Fruit fly (Drosophila melanogaster) whole organism, embryonic: ENCODE results near the gene RanGAP.

Source experiments
- Adf1 ChIP-seq: fragments of 200-800 bp; sonication (Bioruptor generic); IDR thresholded peaks from 2 replicates; pipeline ENCODE4 v1.3.6; 2022; ENCODE audit warnings: missing biosample characterization, missing genetic modification characterization
- Atf6 ChIP-seq: fragments of 200-800 bp; sonication (Bioruptor generic); IDR thresholded peaks from 2 replicates; pipeline ENCODE4 v1.3.6; 2022; ENCODE audit warnings: missing biosample characterization, missing genetic modification characterization
- CG11504 ChIP-seq: fragments of 200-800 bp; sonication (Bioruptor generic); optimal IDR thresholded peaks from 3 replicates; lab custom pipeline; 2019; ENCODE audit warnings: missing biosample characterization, mild to moderate bottlenecking, missing genetic modification characterization, moderate library complexity
- CG1233 ChIP-seq: fragments of 200-800 bp; sonication (Bioruptor generic); optimal IDR thresholded peaks from 4 replicates; lab custom pipeline; 2018; ENCODE audit warnings: missing biosample characterization, mild to moderate bottlenecking, missing genetic modification characterization
- CG12769 ChIP-seq: fragments of 200-800 bp; sonication (Bioruptor generic); optimal IDR thresholded peaks from 2 replicates; lab custom pipeline; 2019; ENCODE audit warnings: missing biosample characterization, mild to moderate bottlenecking, missing genetic modification characterization, moderate library complexity
- CG14014 ChIP-seq: fragments of 200-800 bp; sonication (Bioruptor generic); IDR thresholded peaks from 2 replicates; pipeline ENCODE4 v1.3.6; 2022; ENCODE audit warnings: missing biosample characterization, missing genetic modification characterization
- CG17612 ChIP-seq: fragments of 200-800 bp; sonication (Bioruptor generic); IDR thresholded peaks from 2 replicates; pipeline ENCODE4 v1.3.6; 2022; ENCODE audit warnings: missing biosample characterization, missing genetic modification characterization
- CG17802 ChIP-seq: fragments of 200-800 bp; sonication (Bioruptor generic); optimal IDR thresholded peaks from 2 replicates; lab custom pipeline; 2018; ENCODE audit warnings: missing biosample characterization, mild to moderate bottlenecking, missing genetic modification characterization, moderate library complexity
- CG2120 ChIP-seq: fragments of 200-800 bp; sonication (Bioruptor generic); optimal IDR thresholded peaks from 3 replicates; lab custom pipeline; 2016; ENCODE audit warnings: missing biosample characterization, missing genetic modification characterization
- CG32532 ChIP-seq: fragments of 200-800 bp; sonication (Bioruptor generic); IDR thresholded peaks from 2 replicates; pipeline ENCODE4 v1.3.6; 2022; ENCODE audit warnings: missing biosample characterization, missing genetic modification characterization
- CG3281 ChIP-seq: fragments of 200-800 bp; sonication (Bioruptor generic); optimal IDR thresholded peaks from 3 replicates; lab custom pipeline; 2017; ENCODE audit warnings: missing biosample characterization, mild to moderate bottlenecking, missing genetic modification characterization
- CG3847 ChIP-seq: fragments of 200-800 bp; sonication (Bioruptor generic); IDR thresholded peaks from 2 replicates; pipeline ENCODE4 v1.3.6; 2022; ENCODE audit warnings: missing biosample characterization, missing genetic modification characterization
- CG7839 ChIP-seq: fragments of 200-800 bp; sonication (Bioruptor generic); optimal IDR thresholded peaks from 3 replicates; lab custom pipeline; 2018; ENCODE audit warnings: missing biosample characterization, mild to moderate bottlenecking, missing genetic modification characterization, moderate library complexity
- CG9932 ChIP-seq: fragments of 200-800 bp; sonication (Bioruptor generic); IDR thresholded peaks from 2 replicates; pipeline ENCODE4 v1.3.6; 2022; ENCODE audit warnings: missing biosample characterization, missing genetic modification characterization
- CoRest ChIP-seq: fragments of 200-800 bp; sonication (Bioruptor generic); optimal IDR thresholded peaks from 3 replicates; lab custom pipeline; 2018; ENCODE audit warnings: missing biosample characterization, mild to moderate bottlenecking, missing genetic modification characterization, moderate library complexity
- Deaf1 ChIP-seq: fragments of 200-800 bp; optimal IDR thresholded peaks from 3 replicates; lab custom pipeline; 2019; ENCODE audit warnings: missing biosample characterization, mild to moderate bottlenecking, missing genetic modification characterization, moderate library complexity
- Eip74EF ChIP-seq, 2 experiments: fragments of 200-800 bp in 1 of 2; fragments of >200 bp in 1 of 2; sonication (Bioruptor generic) in 1 of 2; optimal IDR thresholded peaks; 2 replicates each; lab custom pipeline; 2017 to 2019; ENCODE audit warnings: missing biosample characterization in 2 of 2, missing genetic modification characterization in 2 of 2, mild to moderate bottlenecking in 1 of 2, moderate library complexity in 1 of 2
- Fer3 ChIP-seq: fragments of 200-800 bp; sonication (Bioruptor generic); optimal IDR thresholded peaks from 2 replicates; lab custom pipeline; 2018; ENCODE audit warnings: missing biosample characterization, mild to moderate bottlenecking, missing genetic modification characterization, moderate library complexity
- H2.0 ChIP-seq: fragments of 200-800 bp; sonication (Bioruptor generic); IDR thresholded peaks from 2 replicates; pipeline ENCODE4 v1.3.6; 2022; ENCODE audit warnings: missing biosample characterization, missing genetic modification characterization
- HmgZ ChIP-seq: fragments of 200-800 bp; sonication (Bioruptor generic); optimal IDR thresholded peaks from 2 replicates; lab custom pipeline; 2018; ENCODE audit warnings: missing biosample characterization, mild to moderate bottlenecking, missing genetic modification characterization
- Hr39 ChIP-seq: fragments of >200 bp; optimal IDR thresholded peaks from 2 replicates; lab custom pipeline; 2017
- Meics ChIP-seq: fragments of 200-800 bp; sonication (Bioruptor generic); optimal IDR thresholded peaks from 2 replicates; lab custom pipeline; 2017; ENCODE audit warnings: missing biosample characterization, mild to moderate bottlenecking, missing genetic modification characterization
- Mrtf ChIP-seq: fragments of 200-800 bp; sonication (Bioruptor generic); IDR thresholded peaks from 3 replicates; pipeline ENCODE4 v1.3.6; 2022; ENCODE audit warnings: missing biosample characterization, missing genetic modification characterization
- Myb ChIP-seq: fragments of 200-800 bp; sonication (Bioruptor generic); optimal IDR thresholded peaks from 2 replicates; lab custom pipeline; 2016; ENCODE audit warnings: missing biosample characterization, missing genetic modification characterization
- Nf-YC ChIP-seq: fragments of 200-800 bp; optimal IDR thresholded peaks from 3 replicates; lab custom pipeline; 2019; ENCODE audit warnings: missing biosample characterization, mild to moderate bottlenecking, missing genetic modification characterization, moderate library complexity
- Pdp1 ChIP-seq, 2 experiments: fragments of 200-800 bp; sonication (Bioruptor generic); optimal IDR thresholded peaks; 3 replicates each; lab custom pipeline; 2016; ENCODE audit warnings: missing biosample characterization in 2 of 2, missing genetic modification characterization in 2 of 2, mild to moderate bottlenecking in 1 of 2, moderate library complexity in 1 of 2
- Rfx ChIP-seq: fragments of 200-800 bp; sonication (Bioruptor generic); IDR thresholded peaks from 2 replicates; pipeline ENCODE4 v1.3.6; 2022; ENCODE audit warnings: missing biosample characterization, missing genetic modification characterization
- TFAM ChIP-seq: fragments of 200-800 bp; sonication (Bioruptor generic); optimal IDR thresholded peaks from 2 replicates; lab custom pipeline; 2017; ENCODE audit warnings: missing biosample characterization, missing genetic modification characterization, inconsistent platforms
- ash1 ChIP-seq: fragments of 200-800 bp; sonication (Bioruptor generic); optimal IDR thresholded peaks from 2 replicates; lab custom pipeline; 2018; ENCODE audit warnings: missing biosample characterization, mild to moderate bottlenecking, missing genetic modification characterization
- btn ChIP-seq: fragments of 200-800 bp; sonication (Bioruptor generic); optimal IDR thresholded peaks from 2 replicates; lab custom pipeline; 2016; ENCODE audit warnings: missing biosample characterization, missing genetic modification characterization
- caup ChIP-seq: fragments of 200-800 bp; sonication (Bioruptor generic); optimal IDR thresholded peaks from 3 replicates; lab custom pipeline; 2017; ENCODE audit warnings: missing biosample characterization, mild to moderate bottlenecking, missing genetic modification characterization, moderate library complexity; ENCODE audit not compliant: severe bottlenecking
- fd3F ChIP-seq: fragments of 200-800 bp; sonication (Bioruptor generic); optimal IDR thresholded peaks from 2 replicates; lab custom pipeline; 2018; ENCODE audit warnings: missing biosample characterization, mild to moderate bottlenecking, missing genetic modification characterization, moderate library complexity
- grau ChIP-seq: fragments of 200-800 bp; optimal IDR thresholded peaks from 3 replicates; lab custom pipeline; 2019; ENCODE audit warnings: missing biosample characterization, mild to moderate bottlenecking, missing genetic modification characterization, moderate library complexity
- gsb ChIP-seq: fragments of 200-800 bp; sonication (Bioruptor generic); IDR thresholded peaks from 2 replicates; pipeline ENCODE4 v1.3.6; 2022; ENCODE audit warnings: missing biosample characterization, missing genetic modification characterization
- hkb ChIP-seq, 2 experiments: fragments of 200-800 bp in 1 of 2; fragments of >200 bp in 1 of 2; sonication (Bioruptor generic) in 1 of 2; IDR thresholded peaks in 1 of 2; optimal IDR thresholded peaks in 1 of 2; 2 replicates each; pipeline versions ENCODE4 v1.3.6 to Lab custom; 2017 to 2022; ENCODE audit warnings: missing biosample characterization in 1 of 2, missing genetic modification characterization in 1 of 2
- kah ChIP-seq: fragments of 200-800 bp; sonication (Bioruptor generic); optimal IDR thresholded peaks from 2 replicates; lab custom pipeline; 2018; ENCODE audit warnings: missing biosample characterization, mild to moderate bottlenecking, missing genetic modification characterization
- lilli ChIP-seq: fragments of 200-800 bp; sonication (Bioruptor generic); optimal IDR thresholded peaks from 3 replicates; lab custom pipeline; 2016; ENCODE audit warnings: missing biosample characterization, missing genetic modification characterization
- row ChIP-seq: fragments of 200-800 bp; sonication (Bioruptor generic); IDR thresholded peaks from 3 replicates; pipeline ENCODE4 v1.3.6; 2022; ENCODE audit warnings: missing biosample characterization, missing genetic modification characterization
- sima ChIP-seq: fragments of 200-800 bp; sonication (Bioruptor generic); optimal IDR thresholded peaks from 2 replicates; lab custom pipeline; 2016; ENCODE audit warnings: missing biosample characterization, missing genetic modification characterization
- slbo ChIP-seq: fragments of 200-800 bp; sonication (Bioruptor generic); IDR thresholded peaks from 2 replicates; pipeline ENCODE4 v1.3.6; 2022; ENCODE audit warnings: missing biosample characterization, missing genetic modification characterization
- sug ChIP-seq: fragments of 200-800 bp; optimal IDR thresholded peaks from 2 replicates; lab custom pipeline; 2019; ENCODE audit warnings: missing biosample characterization, mild to moderate bottlenecking, missing genetic modification characterization, moderate library complexity
- wdn ChIP-seq: fragments of 200-800 bp; sonication (Bioruptor generic); IDR thresholded peaks from 2 replicates; pipeline ENCODE4 v1.3.6; 2022; ENCODE audit warnings: missing biosample characterization, missing genetic modification characterization

The RanGAP gene

dm6 chr2L:19415859-19416258 is 25.9 kb upstream of the RanGAP start (continued):
- TF ChIP-seq lilli (GFP tag; lab: Kevin White, UChicago) (peak; percentile 14), H2.0 (GFP tag; lab: Robert Waterston, UW) (no peak; the same call in 1 of the 2 replicates), CG7839 (tag; lab: Kevin White, UChicago) (peak; percentile 37), fd3F (peak; percentile 46), kah (no peak), Pdp1 (GFP tag; optimal IDR thresholded peaks at IDR 0.05; lab: Kevin White, UChicago) (peak in 1 of 2 experiments; percentile 33), Eip74EF (GFP tag; optimal IDR thresholded peaks at IDR 0.05; lab: Kevin White, UChicago) (no peak), CG32532 (GFP tag; lab: Robert Waterston, UW) (peak; percentile 53; the same call in 1 of the 2 replicates), CG2120 (GFP tag; lab: Kevin White, UChicago) (peak; percentile 31), CG12769 (peak; percentile 50), slbo (GFP tag; lab: Robert Waterston, UW) (peak; percentile 62), gsb (no peak; the same call in 1 of the 2 replicates), CoRest (tag; lab: Kevin White, UChicago) (peak; percentile 49), caup (peak; percentile 16), CG9932 (GFP tag; lab: Robert Waterston, UW) (peak; percentile 45), CG1233 (GFP tag; lab: Kevin White, UChicago) (no peak), Myb (GFP tag; lab: Kevin White, UChicago) (no peak), CG14014 (GFP tag; lab: Robert Waterston, UW) (peak; percentile 45; the same call in 1 of the 2 replicates), CG3847 (0 out of 2 replicates have a peak, but pooled peaks have one; percentile 38), Fer3 (tag; lab: Kevin White, UChicago) (peak; percentile 24), grau (tag; lab: Kevin White, UChicago) (peak; percentile 57), CG11504 (tag; lab: Kevin White, UChicago) (peak; percentile 10), TFAM (GFP tag; lab: Kevin White, UChicago) (no peak), Nf-YC (peak; percentile 4), Mrtf (GFP tag; lab: Robert Waterston, UW) (peak; percentile 28; the same call in 1 of the 3 replicates), row (GFP tag; lab: Robert Waterston, UW) (peak; percentile 28; the same call in 1 of the 3 replicates), HmgZ (peak; percentile 14), CG17612 (GFP tag; lab: Robert Waterston, UW) (no peak), Atf6 (GFP tag; lab: Robert Waterston, UW) (peak; percentile 59), Hr39 (lab: Kevin White, UChicago) (no peak), ash1 (GFP tag; lab: Kevin White, UChicago) (no peak), Rfx (GFP tag; lab: Robert Waterston, UW) (peak; percentile 40; the same call in 1 of the 2 replicates), CG17802 (tag; lab: Kevin White, UChicago) (no peak), sima (GFP tag; lab: Kevin White, UChicago) (no peak), Meics (GFP tag; lab: Kevin White, UChicago) (peak; percentile 49), wdn (0 out of 2 replicates have a peak, but pooled peaks have one; percentile 16), btn (GFP tag; lab: Kevin White, UChicago) (no peak), Adf1 (GFP tag; lab: Robert Waterston, UW) (0 out of 2 replicates have a peak, but pooled peaks have one; percentile 23), CG3281 (GFP tag; lab: Kevin White, UChicago) (peak; percentile 41), sug (tag; lab: Kevin White, UChicago) (peak; percentile 15), Deaf1 (peak; percentile 3), hkb (optimal IDR thresholded peaks at IDR 0.05; lab: Kevin White, UChicago) (no peak), hkb (GFP tag; IDR thresholded peaks at IDR 0.05; lab: Robert Waterston, UW) (0 out of 2 replicates have a peak, but pooled peaks have one; percentile 36)
